Fruit fly (Drosophila melanogaster): ENCODE data around the gene CG44422.

DNA sequence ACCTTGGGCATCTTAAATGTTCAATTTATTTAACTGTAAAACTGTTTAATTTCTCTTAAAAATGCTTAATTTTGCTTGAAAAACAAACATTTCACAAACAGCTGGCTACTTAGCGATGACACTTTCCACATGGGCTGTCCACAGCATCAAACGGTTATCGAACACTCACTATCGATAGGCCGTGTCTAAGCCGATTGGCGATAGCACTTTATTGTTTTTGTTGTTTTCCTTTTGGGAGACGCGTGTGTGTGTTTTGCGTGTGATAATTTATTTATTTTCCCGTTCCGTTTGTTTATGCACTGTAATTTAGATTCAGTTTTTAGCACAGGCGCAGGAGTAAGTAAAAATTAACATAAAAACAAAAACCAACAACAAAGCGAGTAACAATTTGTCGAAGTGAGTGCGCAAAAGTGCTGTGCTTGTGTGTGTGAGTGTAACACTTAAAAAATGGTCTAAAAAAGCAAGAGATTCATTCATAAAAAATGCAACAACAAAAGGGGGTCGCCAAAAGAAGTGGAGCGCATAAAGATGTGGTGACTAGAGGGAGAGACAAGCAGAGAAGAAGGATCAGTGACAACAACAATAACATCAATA is 22.7 kb upstream of the CG44422 start, which contains the start of gene Gapvd1:
- TF ChIP-seq Rel (GFP tag; optimal IDR thresholded peaks at IDR 0.05) (no peak), Rel (tag; optimal IDR thresholded peaks at IDR 0.05) (no peak), Hr78 (GFP tag; optimal IDR thresholded peaks at IDR 0.05) (no peak), rgr (GFP tag; optimal IDR thresholded peaks at IDR 0.05) (no peak), Abd-B (GFP tag; optimal IDR thresholded peaks at IDR 0.05) (no peak), lola (GFP tag; optimal IDR thresholded peaks at IDR 0.05) (no peak)

All from whole organism, wandering third instar larva.